Fruit fly (Drosophila melanogaster) whole organism, embryonic: ENCODE results near the gene mei-P26.

Experiments
- BEAF-32 ChIP-seq: fragments of 200-800 bp; sonication (Bioruptor generic); optimal IDR thresholded peaks from 3 replicates; lab custom pipeline; 2017; ENCODE audit warnings: missing biosample characterization, missing genetic modification characterization, mild to moderate bottlenecking, moderate library complexity, missing genetic modification reagents
- CG12104 ChIP-seq: fragments of 200-800 bp; sonication (Bioruptor generic); optimal IDR thresholded peaks from 3 replicates; lab custom pipeline; 2016; ENCODE audit warnings: missing biosample characterization, missing genetic modification characterization
- CG15479 ChIP-seq: fragments of 200-800 bp; sonication (Bioruptor generic); optimal IDR thresholded peaks from 3 replicates; lab custom pipeline; 2019; ENCODE audit warnings: missing biosample characterization, mild to moderate bottlenecking, missing genetic modification characterization, moderate library complexity
- CG18262 ChIP-seq: fragments of 200-800 bp; optimal IDR thresholded peaks from 3 replicates; lab custom pipeline; 2019; ENCODE audit warnings: missing biosample characterization, mild to moderate bottlenecking, missing genetic modification characterization, moderate library complexity
- CG4424 ChIP-seq: fragments of 200-800 bp; sonication (Bioruptor generic); optimal IDR thresholded peaks from 3 replicates; lab custom pipeline; 2016; ENCODE audit warnings: missing biosample characterization, missing genetic modification characterization
- CG5180 ChIP-seq: fragments of 200-800 bp; sonication (Bioruptor generic); optimal IDR thresholded peaks from 3 replicates; lab custom pipeline; 2017; ENCODE audit warnings: missing biosample characterization, missing genetic modification characterization, mild to moderate bottlenecking, moderate library complexity, missing genetic modification reagents
- Hand ChIP-seq: fragments of 200-800 bp; sonication (Bioruptor generic); optimal IDR thresholded peaks from 2 replicates; lab custom pipeline; 2017; ENCODE audit warnings: mild to moderate bottlenecking, missing biosample characterization, missing genetic modification reagents, missing genetic modification characterization
- Meics ChIP-seq: fragments of 200-800 bp; sonication (Bioruptor generic); optimal IDR thresholded peaks from 2 replicates; lab custom pipeline; 2017; ENCODE audit warnings: missing biosample characterization, mild to moderate bottlenecking, missing genetic modification characterization
- Rx ChIP-seq: fragments of 200-800 bp; sonication (Bioruptor generic); IDR thresholded peaks from 2 replicates; pipeline ENCODE4 v1.3.6; 2022; ENCODE audit warnings: missing biosample characterization, missing genetic modification characterization
- Sry-β ChIP-seq: fragments of 200-800 bp; sonication (Bioruptor generic); optimal IDR thresholded peaks from 2 replicates; lab custom pipeline; 2018; ENCODE audit warnings: missing biosample characterization, mild to moderate bottlenecking, missing genetic modification characterization, moderate library complexity
- Xrp1 ChIP-seq: fragments of 200-800 bp; sonication (Bioruptor generic); IDR thresholded peaks from 2 replicates; pipeline ENCODE4 v1.3.6; 2022; ENCODE audit warnings: missing biosample characterization, missing genetic modification characterization
- al ChIP-seq: fragments of 200-800 bp; sonication (Bioruptor generic); IDR thresholded peaks from 2 replicates; pipeline ENCODE4 v1.3.6; 2022; ENCODE audit warnings: missing biosample characterization, missing genetic modification characterization
- sob ChIP-seq: fragments of 200-800 bp; sonication (Bioruptor generic); IDR thresholded peaks from 2 replicates; pipeline ENCODE4 v1.3.6; 2022; ENCODE audit warnings: missing biosample characterization, missing genetic modification characterization
- toy ChIP-seq: fragments of 200-800 bp; sonication (Bioruptor generic); IDR thresholded peaks from 2 replicates; pipeline ENCODE4 v1.3.6; 2022; ENCODE audit warnings: missing biosample characterization, missing genetic modification characterization

DNA sequence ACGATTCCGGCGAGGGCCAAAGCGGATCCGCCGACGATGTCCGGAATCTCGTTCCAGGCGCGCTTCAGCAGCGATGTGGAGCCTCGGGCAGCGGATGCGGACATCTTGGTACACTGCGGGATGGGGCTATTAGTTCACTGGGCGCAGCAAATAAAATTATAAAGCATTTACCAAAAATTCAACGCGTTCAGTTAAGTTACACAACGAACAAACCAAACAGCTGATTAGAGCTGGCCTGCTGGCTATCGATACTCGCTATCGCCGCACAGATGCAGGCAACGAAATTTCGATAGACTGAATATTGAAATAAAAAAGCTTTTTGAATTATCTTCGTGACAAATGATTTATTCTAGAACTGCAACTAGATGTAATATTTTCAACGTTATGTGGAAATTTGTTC lies 3.3 kb upstream of the mei-P26 start, which contains the start of gene NdufA3:
- TF ChIP-seq sob (GFP tag; lab: Robert Waterston, UW) (no peak), Meics (GFP tag; lab: Kevin White, UChicago) (no peak), Xrp1 (no peak), toy (GFP tag; lab: Robert Waterston, UW) (no peak), CG15479 (GFP tag; lab: Kevin White, UChicago) (no peak), Sry-β (GFP tag; lab: Kevin White, UChicago) (no peak), CG18262 (tag; lab: Kevin White, UChicago) (no peak), Rx (GFP tag; lab: Robert Waterston, UW) (no peak), al (GFP tag; lab: Robert Waterston, UW) (no peak), BEAF-32 (peak; percentile 82), CG4424 (no peak), CG5180 (no peak), CG12104 (GFP tag; lab: Kevin White, UChicago) (no peak), Hand (GFP tag; lab: Kevin White, UChicago) (no peak)
